Worm (Caenorhabditis elegans) whole organism, L4 larva: ENCODE data around the gene ifp-1.

ENCODE experiments used
- dmd-6 ChIP-seq: fragments of 200-800 bp; sonication (Bioruptor generic); IDR thresholded peaks from 2 replicates; pipeline ENCODE4 v1.3.6; 2022; ENCODE audit warnings: missing genetic modification reagents, missing genetic modification characterization, missing compliant biosample characterization
- dmd-8 ChIP-seq: fragments of 200-800 bp; sonication (Bioruptor generic); IDR thresholded peaks from 2 replicates; pipeline ENCODE4 v1.3.6; 2022; ENCODE audit warnings: missing genetic modification characterization, missing compliant biosample characterization
- dmd-9 ChIP-seq: fragments of 200-800 bp; sonication (Bioruptor generic); IDR thresholded peaks from 2 replicates; pipeline ENCODE4 v1.3.6; 2022; ENCODE audit warnings: missing genetic modification reagents, missing genetic modification characterization, missing compliant biosample characterization
- mdt-29 ChIP-seq: fragments of 200-800 bp; sonication (Bioruptor generic); IDR thresholded peaks from 2 replicates; pipeline ENCODE4 v1.3.6; 2022; ENCODE audit warnings: missing genetic modification reagents, missing genetic modification characterization, missing compliant biosample characterization
- php-3 ChIP-seq: fragments of 200-800 bp; sonication (Bioruptor generic); IDR thresholded peaks from 2 replicates; pipeline ENCODE4 v1.3.6; 2022; ENCODE audit warnings: missing genetic modification reagents, missing genetic modification characterization, missing compliant biosample characterization
- tag-97 ChIP-seq: fragments of 200-800 bp; sonication (Bioruptor generic); IDR thresholded peaks from 2 replicates; pipeline ENCODE4 v1.3.6; 2022; ENCODE audit warnings: missing genetic modification characterization, missing compliant biosample characterization
- vab-7 ChIP-seq: fragments of 200-800 bp; sonication (Bioruptor generic); IDR thresholded peaks from 2 replicates; pipeline ENCODE4 v1.3.6; 2022; ENCODE audit warnings: missing genetic modification reagents, missing genetic modification characterization, missing compliant biosample characterization

The ifp-1 gene

DNA sequence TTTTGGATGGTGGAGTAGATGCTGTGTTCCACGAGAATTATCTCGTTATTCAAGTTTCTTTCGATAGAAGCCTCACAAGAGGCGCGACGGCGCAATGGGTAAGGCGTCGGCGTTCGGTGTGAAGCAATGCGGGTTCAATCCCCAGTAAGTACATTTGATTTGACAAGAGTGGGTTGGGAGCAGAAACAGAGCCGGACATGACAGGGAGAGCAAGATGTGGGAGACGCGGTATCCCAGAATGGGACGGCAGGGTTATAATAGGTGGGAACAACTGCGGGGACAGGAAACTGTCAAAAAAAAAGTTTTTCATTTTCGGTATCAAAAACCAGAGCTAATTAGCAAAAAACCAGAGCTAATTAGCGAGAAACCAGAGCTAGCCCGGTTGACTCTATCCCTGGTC is 52.8 kb downstream of the ifp-1 start:
- TF ChIP-seq mdt-29 (GFP tag; lab: Robert Waterston, UW), result 0 out of 2 replicates have a peak, but pooled peaks have one; percentile 18
- 0 out of 2 replicates have a peak, but pooled peaks have one; percentile 9 for TF ChIP-seq vab-7 (GFP tag; lab: Robert Waterston, UW)
- TF ChIP-seq dmd-6 (GFP tag; lab: Robert Waterston, UW), result 0 out of 2 replicates have a peak, but pooled peaks have one; percentile 17
- TF ChIP-seq php-3, result peak; percentile 53; the same call in 1 of the 2 replicates
- TF ChIP-seq dmd-9 (GFP tag; lab: Robert Waterston, UW), result peak; percentile 73; the same call in 1 of the 2 replicates
- peak; percentile 66; the same call in 1 of the 2 replicates for TF ChIP-seq dmd-8 (GFP tag; lab: Robert Waterston, UW)
- TF ChIP-seq tag-97 (GFP tag; lab: Robert Waterston, UW), result 0 out of 2 replicates have a peak, but pooled peaks have one; percentile 19
